Worm (Caenorhabditis elegans): ENCODE measurements around the gene ZK262.9.

ce11 chrV:18462365-18462837 is 22.8 kb downstream of the ZK262.9 start, which contains the start of gene ZK228.4:
- TF ChIP-seq B0310.2 (tag; optimal IDR thresholded peaks at IDR 0.05) (no peak), flt-1 (GFP tag; IDR thresholded peaks at IDR 0.05) (no peak), ama-1 (optimal IDR thresholded peaks at IDR 0.05) (no peak), tra-4 (tag; optimal IDR thresholded peaks at IDR 0.05) (no peak)

All from whole organism, early embryonic.